Fruit fly (Drosophila melanogaster): ENCODE results near the gene VAChT.

The VAChT gene

DNA sequence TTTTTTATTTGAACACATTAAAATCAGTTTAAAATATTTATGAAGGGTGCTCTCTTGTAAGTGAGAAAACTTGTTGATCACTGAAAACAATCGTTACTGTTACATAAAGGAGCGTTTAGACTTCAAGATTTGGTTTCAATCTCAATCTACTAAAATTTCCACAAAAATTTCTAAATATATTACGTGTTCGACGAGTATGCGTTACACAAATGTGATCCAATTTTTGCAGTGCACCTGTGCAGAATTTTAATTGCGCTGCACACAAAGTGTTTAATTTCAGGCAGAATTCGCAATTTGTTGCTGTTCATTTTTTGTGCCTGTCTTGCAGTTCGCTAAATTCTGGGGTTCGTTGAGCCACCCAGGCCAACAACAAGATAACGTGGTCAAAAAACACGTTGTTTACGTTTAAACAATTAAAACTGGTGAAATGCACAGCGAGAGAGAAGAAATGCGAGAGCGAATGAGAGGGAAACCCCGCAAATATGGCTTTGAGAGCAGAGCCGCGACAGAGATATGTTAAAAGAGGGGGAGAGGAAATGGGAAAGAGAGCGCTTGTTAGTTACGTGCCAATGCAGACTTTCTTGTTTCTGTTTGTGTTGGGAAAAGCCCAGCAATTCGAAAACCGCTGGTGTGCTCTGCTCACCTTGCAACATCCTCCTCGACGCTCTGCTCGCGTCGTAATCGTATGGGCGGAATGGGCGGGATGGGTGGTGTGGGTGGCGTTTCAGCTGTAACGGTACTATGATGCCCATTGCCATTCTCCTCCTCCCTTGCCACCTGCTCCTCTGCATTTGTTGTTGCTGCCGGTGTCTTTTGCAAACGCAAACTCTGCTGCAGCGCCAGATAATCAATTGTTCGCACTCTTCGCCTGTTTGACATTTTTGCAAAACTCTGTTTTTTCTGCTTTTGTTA is 37.3 kb downstream of the VAChT start (continued):
- TF ChIP-seq CG6654 (GFP tag; optimal IDR thresholded peaks at IDR 0.05) (no peak), chn (GFP tag; optimal IDR thresholded peaks at IDR 0.05) (no peak), Hr39 (optimal IDR thresholded peaks at IDR 0.05) (no peak), lola (GFP tag; optimal IDR thresholded peaks at IDR 0.05) (no peak), CG11247 (GFP tag; IDR thresholded peaks at IDR 0.05) (no peak), CG9817 (tag; optimal IDR thresholded peaks at IDR 0.05) (no peak), CG17328 (GFP tag; IDR thresholded peaks at IDR 0.05) (no peak), sens (GFP tag) (peak; percentile 69), CTCF (GFP tag; optimal IDR thresholded peaks at IDR 0.05) (no peak), Med (GFP tag) (peak; percentile 59), CG14441 (GFP tag; IDR thresholded peaks at IDR 0.05) (no peak), Deaf1 (tag; optimal IDR thresholded peaks at IDR 0.05) (no peak), CG9727 (GFP tag; optimal IDR thresholded peaks at IDR 0.05) (no peak), CG2120 (GFP tag; optimal IDR thresholded peaks at IDR 0.05) (no peak), phol (tag; optimal IDR thresholded peaks at IDR 0.05) (peak; percentile 22), CG10431 (GFP tag; optimal IDR thresholded peaks at IDR 0.05) (no peak), tna (GFP tag; IDR thresholded peaks at IDR 0.05; ENCODE audit: partially characterized antibody) (no peak), fu2 (GFP tag; optimal IDR thresholded peaks at IDR 0.05) (no peak), nmo (GFP tag; optimal IDR thresholded peaks at IDR 0.05) (no peak), psq (GFP tag; optimal IDR thresholded peaks at IDR 0.05) (no peak), Scr (GFP tag; IDR thresholded peaks at IDR 0.05; ENCODE audit: partially characterized antibody) (no peak), CG11398 (GFP tag; optimal IDR thresholded peaks at IDR 0.05) (no peak), repo (GFP tag; optimal IDR thresholded peaks at IDR 0.05) (no peak), Ada2b (GFP tag; IDR thresholded peaks at IDR 0.05) (no peak), lov (optimal IDR thresholded peaks at IDR 0.05) (no peak), lov (GFP tag; IDR thresholded peaks at IDR 0.05) (no peak)

DNA sequence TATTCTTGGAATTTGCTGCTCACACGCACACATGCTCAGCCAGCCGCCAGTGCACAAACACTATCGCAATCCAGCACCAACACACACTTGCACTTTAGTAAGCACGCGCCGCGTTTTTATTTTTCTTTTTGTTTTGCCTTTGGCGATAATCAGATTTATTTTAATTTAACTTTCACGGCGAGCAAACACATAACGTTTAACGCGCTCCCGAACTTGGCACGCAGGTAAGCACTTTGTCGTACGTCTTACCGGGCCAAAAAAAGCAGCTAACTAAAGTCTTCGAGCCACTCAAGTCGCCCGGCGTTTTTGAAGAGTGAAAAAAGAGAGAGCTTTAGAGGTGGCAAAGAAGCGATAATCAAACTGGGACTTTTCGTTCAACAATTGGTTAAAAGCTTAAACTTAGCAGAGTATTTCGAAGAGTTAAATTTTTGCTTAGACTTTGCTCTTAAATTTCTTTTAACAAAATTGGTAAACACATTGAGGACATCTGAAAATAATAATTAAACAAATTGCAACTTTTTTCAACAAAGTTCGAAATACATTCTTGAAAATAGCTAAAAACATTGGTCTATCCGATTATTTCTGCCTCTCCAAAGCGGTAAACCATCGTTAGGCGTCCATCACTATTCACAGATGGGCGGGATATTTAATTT is 38.1 kb downstream of the VAChT start, which contains the start of gene Mekk1:
TSS of gene Mekk1 (minus strand) at position 325 of the 653 bp plus-strand sequence.
- TF ChIP-seq CG7357 (GFP tag; IDR thresholded peaks at IDR 0.05) (no peak), caup (GFP tag; optimal IDR thresholded peaks at IDR 0.05; ENCODE audit: severe bottlenecking) (peak; percentile 41), Opbp (GFP tag; IDR thresholded peaks at IDR 0.05; ENCODE audit: partially characterized antibody) (no peak; the same call in 2 of the 3 replicates), Trl (optimal IDR thresholded peaks at IDR 0.05) (peak in 1 of 2 experiments; percentile 43), Trl (GFP tag; optimal IDR thresholded peaks at IDR 0.05) (peak; percentile 38), CG9876 (GFP tag; optimal IDR thresholded peaks at IDR 0.05) (no peak), da (GFP tag; optimal IDR thresholded peaks at IDR 0.05) (no peak), CG8924 (tag; optimal IDR thresholded peaks at IDR 0.05) (peak; percentile 2), HmgD (GFP tag; optimal IDR thresholded peaks at IDR 0.05) (peak; percentile 38), gcm (GFP tag; optimal IDR thresholded peaks at IDR 0.05) (no peak), seq (GFP tag; IDR thresholded peaks at IDR 0.05) (no peak), CG13624 (GFP tag; optimal IDR thresholded peaks at IDR 0.05) (peak; percentile 59), mam (GFP tag; optimal IDR thresholded peaks at IDR 0.05) (peak; percentile 70), Dref (GFP tag; IDR thresholded peaks at IDR 0.05) (peak; percentile 66), pum (GFP tag; optimal IDR thresholded peaks at IDR 0.05) (peak; percentile 20), Med (GFP tag) (peak; percentile 78), CG15601 (tag; optimal IDR thresholded peaks at IDR 0.05) (peak; percentile 13), yki (optimal IDR thresholded peaks at IDR 0.05) (no peak), Hr3 (GFP tag; optimal IDR thresholded peaks at IDR 0.05) (peak; percentile 12), run (tag; optimal IDR thresholded peaks at IDR 0.05) (no peak), Mes4 (GFP tag; optimal IDR thresholded peaks at IDR 0.05) (no peak), Sox100B (GFP tag; optimal IDR thresholded peaks at IDR 0.05) (peak; percentile 43), CG10321 (GFP tag; IDR thresholded peaks at IDR 0.05) (no peak), dimm (GFP tag; IDR thresholded peaks at IDR 0.05) (no peak), CG9932 (GFP tag; IDR thresholded peaks at IDR 0.05) (peak; percentile 76), pita (GFP tag; optimal IDR thresholded peaks at IDR 0.05) (no peak), Dip3 (GFP tag; optimal IDR thresholded peaks at IDR 0.05) (peak; percentile 27)

Measured in whole organism, embryonic.